Worm (Caenorhabditis elegans) whole organism, young adult: ENCODE results near the gene F17C11.22.

Experiments
- B0019.2 ChIP-seq: fragments of 200-800 bp; sonication (Bioruptor generic); conservative IDR thresholded peaks from 2 replicates; pipeline ENCODE4 v1.3.6; 2022; ENCODE audit warnings: missing genetic modification reagents, missing genetic modification characterization, missing compliant biosample characterization
- B0035.1 ChIP-seq: sonication (generic microtip); optimal IDR thresholded peaks from 2 replicates; lab custom pipeline; 2016; ENCODE audit warnings: missing genetic modification characterization, mild to moderate bottlenecking, missing compliant biosample characterization, missing genotype, missing genetic modification reagents
- C06A6.2 ChIP-seq: fragments of 200-800 bp; sonication (Bioruptor generic); conservative IDR thresholded peaks from 2 replicates; pipeline ENCODE4 v1.3.6; 2022; ENCODE audit warnings: missing genetic modification characterization, missing compliant biosample characterization
- F10E7.11 ChIP-seq: sonication (generic microtip); optimal IDR thresholded peaks from 2 replicates; lab custom pipeline; 2017; ENCODE audit warnings: mild to moderate bottlenecking, missing genetic modification characterization, moderate library complexity, missing compliant biosample characterization
- F57C9.4 ChIP-seq: sonication (generic microtip); optimal IDR thresholded peaks from 2 replicates; lab custom pipeline; 2017; ENCODE audit warnings: mild to moderate bottlenecking, missing genetic modification characterization, missing compliant biosample characterization
- K12H6.12 ChIP-seq: fragments of 200-800 bp; sonication (Bioruptor generic); optimal IDR thresholded peaks from 2 replicates; lab custom pipeline; 2018; ENCODE audit warnings: mild to moderate bottlenecking, missing genetic modification characterization, missing compliant biosample characterization
- T26A5.8 ChIP-seq: sonication (generic microtip); optimal IDR thresholded peaks from 2 replicates; lab custom pipeline; 2016; ENCODE audit warnings: missing genetic modification characterization, missing compliant biosample characterization
- Y53F4B.3 ChIP-seq: fragments of 200-800 bp; sonication (Bioruptor generic); IDR thresholded peaks from 2 replicates; pipeline ENCODE4 v1.3.6; 2022; ENCODE audit warnings: missing genetic modification reagents, missing genetic modification characterization, missing compliant biosample characterization
- Y79H2A.3 ChIP-seq: fragments of 200-800 bp; sonication (Bioruptor generic); conservative IDR thresholded peaks from 2 replicates; pipeline ENCODE4 v1.3.6; 2022; ENCODE audit warnings: missing genetic modification reagents, missing genetic modification characterization, missing compliant biosample characterization
- akir-1 ChIP-seq: fragments of 200-800 bp; sonication (Bioruptor generic); optimal IDR thresholded peaks from 2 replicates; lab custom pipeline; 2018; ENCODE audit warnings: mild to moderate bottlenecking, missing genetic modification characterization, moderate library complexity, missing compliant biosample characterization
- ama-1 ChIP-seq, 3 experiments: fragments of 150-350 bp in 1 of 3; sonication (generic microtip) in 2 of 3; optimal IDR thresholded peaks; 2 replicates each; lab custom pipeline; 2014 to 2018; ENCODE audit warnings: missing biosample characterization in 2 of 3, missing genetic modification characterization in 2 of 3, missing genetic modification reagents in 2 of 3
- atf-7 ChIP-seq: sonication (generic microtip); optimal IDR thresholded peaks from 2 replicates; lab custom pipeline; 2017; ENCODE audit warnings: mild to moderate bottlenecking, missing genetic modification characterization, missing compliant biosample characterization
- athp-1 ChIP-seq: sonication (generic microtip); optimal IDR thresholded peaks from 2 replicates; lab custom pipeline; 2017; ENCODE audit warnings: mild to moderate bottlenecking, missing genetic modification characterization, missing compliant biosample characterization
- attf-5 ChIP-seq: fragments of 200-800 bp; sonication (Bioruptor generic); optimal IDR thresholded peaks from 2 replicates; lab custom pipeline; 2018; ENCODE audit warnings: mild to moderate bottlenecking, missing genetic modification characterization, missing compliant biosample characterization
- cebp-1 ChIP-seq, 2 experiments: fragments of 200-800 bp in 1 of 2; sonication (Bioruptor generic) in 1 of 2; sonication (generic microtip) in 1 of 2; IDR thresholded peaks in 1 of 2; optimal IDR thresholded peaks in 1 of 2; 2 replicates each; pipeline versions ENCODE4 v1.3.6 to Lab custom; 2017 to 2022; ENCODE audit warnings: missing compliant biosample characterization in 2 of 2, missing genetic modification characterization in 2 of 2, mild to moderate bottlenecking in 1 of 2, missing genetic modification reagents in 1 of 2, moderate library complexity in 1 of 2
- cebp-2 ChIP-seq: fragments of 200-800 bp; sonication (Bioruptor generic); IDR thresholded peaks from 2 replicates; pipeline ENCODE4 v1.3.6; 2022; ENCODE audit warnings: missing genetic modification characterization, missing compliant biosample characterization
- ceh-79 ChIP-seq: sonication (generic microtip); optimal IDR thresholded peaks from 2 replicates; lab custom pipeline; 2017; ENCODE audit warnings: mild to moderate bottlenecking, missing genetic modification characterization, missing compliant biosample characterization
- ceh-91 ChIP-seq: fragments of 200-800 bp; sonication (Bioruptor generic); IDR thresholded peaks from 2 replicates; pipeline ENCODE4 v1.3.6; 2022; ENCODE audit warnings: missing genetic modification reagents, missing genetic modification characterization, missing compliant biosample characterization
- egl-18 ChIP-seq: fragments of 200-800 bp; sonication (Bioruptor generic); IDR thresholded peaks from 2 replicates; pipeline ENCODE4 v1.3.6; 2022; ENCODE audit warnings: missing genetic modification reagents, missing genetic modification characterization, missing compliant biosample characterization
- egl-44 ChIP-seq: fragments of 200-800 bp; sonication (Bioruptor generic); IDR thresholded peaks from 2 replicates; pipeline ENCODE4 v1.3.6; 2022; ENCODE audit warnings: missing genetic modification reagents, missing genetic modification characterization, missing compliant biosample characterization
- ekl-4 ChIP-seq: fragments of 200-800 bp; sonication (Bioruptor generic); IDR thresholded peaks from 2 replicates; pipeline ENCODE4 v1.3.6; 2022; ENCODE audit warnings: missing genetic modification reagents, missing genetic modification characterization, missing compliant biosample characterization
- gei-17 ChIP-seq: fragments of 200-800 bp; sonication (Bioruptor generic); optimal IDR thresholded peaks from 2 replicates; lab custom pipeline; 2018; ENCODE audit warnings: mild to moderate bottlenecking, missing genetic modification characterization, missing compliant biosample characterization
- him-1 ChIP-seq: sonication (generic microtip); optimal IDR thresholded peaks from 2 replicates; lab custom pipeline; 2016; ENCODE audit warnings: missing genotype, missing genetic modification reagents, missing genetic modification characterization, missing compliant biosample characterization
- hmg-1.2 ChIP-seq: fragments of 200-800 bp; sonication (Bioruptor generic); IDR thresholded peaks from 2 replicates; pipeline ENCODE4 v1.3.6; 2022; ENCODE audit warnings: missing genetic modification reagents, missing genetic modification characterization, missing compliant biosample characterization
- hsf-1 ChIP-seq: fragments of 200-800 bp; sonication (Bioruptor generic); IDR thresholded peaks from 2 replicates; pipeline ENCODE4 v1.3.6; 2022; ENCODE audit warnings: missing genetic modification reagents, missing genetic modification characterization, missing compliant biosample characterization
- lag-1 ChIP-seq: fragments of 200-800 bp; sonication (Bioruptor generic); IDR thresholded peaks from 2 replicates; pipeline ENCODE4 v1.3.6; 2022; ENCODE audit warnings: missing genetic modification reagents, missing genetic modification characterization, missing compliant biosample characterization
- let-526 ChIP-seq: fragments of 200-800 bp; sonication (Bioruptor generic); IDR thresholded peaks from 2 replicates; pipeline ENCODE4 v1.3.6; 2022; ENCODE audit warnings: missing genetic modification reagents, missing genetic modification characterization, missing compliant biosample characterization
- let-607 ChIP-seq, 2 experiments: fragments of 200-800 bp in 1 of 2; sonication (Bioruptor generic) in 1 of 2; sonication (generic microtip) in 1 of 2; optimal IDR thresholded peaks; 2 replicates each; lab custom pipeline; 2016 to 2018; ENCODE audit warnings: mild to moderate bottlenecking in 2 of 2, missing compliant biosample characterization in 2 of 2, missing genetic modification characterization in 2 of 2, moderate library complexity in 2 of 2, missing genotype in 1 of 2
- lin-54 ChIP-seq: fragments of 200-800 bp; sonication (Bioruptor generic); optimal IDR thresholded peaks from 2 replicates; lab custom pipeline; 2018; ENCODE audit warnings: mild to moderate bottlenecking, missing genetic modification characterization, missing compliant biosample characterization
- madf-10 ChIP-seq: sonication (generic microtip); optimal IDR thresholded peaks from 2 replicates; lab custom pipeline; 2016; ENCODE audit warnings: mild to moderate bottlenecking, missing genetic modification characterization, missing compliant biosample characterization
- mxl-1 ChIP-seq: sonication (generic microtip); optimal IDR thresholded peaks from 2 replicates; lab custom pipeline; 2016; ENCODE audit warnings: missing genetic modification characterization, missing compliant biosample characterization
- nhr-179 ChIP-seq: sonication (generic microtip); optimal IDR thresholded peaks from 2 replicates; lab custom pipeline; 2016; ENCODE audit warnings: mild to moderate bottlenecking, missing genetic modification characterization, missing compliant biosample characterization
- rec-8 ChIP-seq, 2 experiments: sonication (generic microtip); optimal IDR thresholded peaks; 2 replicates each; lab custom pipeline; 2016; ENCODE audit warnings: mild to moderate bottlenecking in 2 of 2, missing genetic modification characterization in 2 of 2, missing genetic modification reagents in 2 of 2, missing genotype in 2 of 2, missing biosample characterization in 1 of 2, missing compliant biosample characterization in 1 of 2, moderate library complexity in 1 of 2
- repo-1 ChIP-seq: sonication (generic microtip); optimal IDR thresholded peaks from 2 replicates; lab custom pipeline; 2017; ENCODE audit warnings: mild to moderate bottlenecking, missing genetic modification characterization, missing compliant biosample characterization
- rpc-1 ChIP-seq, 2 experiments: fragments of 150-350 bp in 1 of 2; sonication (generic microtip) in 1 of 2; optimal IDR thresholded peaks; 2 replicates each; lab custom pipeline; 2014 to 2018; ENCODE audit warnings: missing biosample characterization in 1 of 2, missing genetic modification characterization in 1 of 2, missing genetic modification reagents in 1 of 2, missing genotype in 1 of 2
- sea-2 ChIP-seq: fragments of 200-800 bp; sonication (Bioruptor generic); IDR thresholded peaks from 2 replicates; pipeline ENCODE4 v1.3.6; 2022; ENCODE audit warnings: missing genetic modification characterization, missing compliant biosample characterization
- snpc-1.1 ChIP-seq: sonication (generic microtip); optimal IDR thresholded peaks from 2 replicates; lab custom pipeline; 2017; ENCODE audit warnings: missing genetic modification characterization, mild to moderate bottlenecking, missing compliant biosample characterization, antibody characterized with exemption, moderate library complexity, missing genotype, missing genetic modification reagents; ENCODE audit not compliant: insufficient read depth
- snpc-1.3 ChIP-seq: sonication (generic microtip); optimal IDR thresholded peaks from 2 replicates; lab custom pipeline; 2017; ENCODE audit warnings: missing genetic modification characterization, mild to moderate bottlenecking, missing compliant biosample characterization, antibody characterized with exemption, moderate library complexity, missing genotype, missing genetic modification reagents; ENCODE audit not compliant: insufficient read depth
- snpc-3.4 ChIP-seq: sonication (generic microtip); optimal IDR thresholded peaks from 2 replicates; lab custom pipeline; 2017; ENCODE audit warnings: missing genetic modification characterization, mild to moderate bottlenecking, missing compliant biosample characterization, antibody characterized with exemption, moderate library complexity, missing genotype, missing genetic modification reagents
- somi-1 ChIP-seq: fragments of 200-800 bp; sonication (Bioruptor generic); optimal IDR thresholded peaks from 2 replicates; lab custom pipeline; 2018; ENCODE audit warnings: mild to moderate bottlenecking, missing genetic modification characterization, missing compliant biosample characterization
- tlf-1 ChIP-seq: fragments of 200-800 bp; sonication (Bioruptor generic); optimal IDR thresholded peaks from 2 replicates; lab custom pipeline; 2018; ENCODE audit warnings: mild to moderate bottlenecking, missing genetic modification characterization, missing compliant biosample characterization
- xnd-1 ChIP-seq: sonication (generic microtip); optimal IDR thresholded peaks from 2 replicates; lab custom pipeline; 2016; ENCODE audit warnings: missing genotype, missing genetic modification reagents, missing genetic modification characterization, missing compliant biosample characterization
- zim-3 ChIP-seq: sonication (generic microtip); optimal IDR thresholded peaks from 2 replicates; lab custom pipeline; 2017; ENCODE audit warnings: mild to moderate bottlenecking, missing genetic modification characterization, moderate library complexity, missing compliant biosample characterization
- ztf-28 ChIP-seq: fragments of 200-800 bp; sonication (Bioruptor generic); IDR thresholded peaks from 2 replicates; pipeline ENCODE4 v1.3.6; 2022; ENCODE audit warnings: missing genetic modification reagents, missing genetic modification characterization, missing compliant biosample characterization
- ztf-6 ChIP-seq: fragments of 200-800 bp; sonication (Bioruptor generic); IDR thresholded peaks from 2 replicates; pipeline ENCODE4 v1.3.6; 2022; ENCODE audit warnings: missing genetic modification reagents, missing genetic modification characterization, missing compliant biosample characterization

Gene F17C11.22

DNA sequence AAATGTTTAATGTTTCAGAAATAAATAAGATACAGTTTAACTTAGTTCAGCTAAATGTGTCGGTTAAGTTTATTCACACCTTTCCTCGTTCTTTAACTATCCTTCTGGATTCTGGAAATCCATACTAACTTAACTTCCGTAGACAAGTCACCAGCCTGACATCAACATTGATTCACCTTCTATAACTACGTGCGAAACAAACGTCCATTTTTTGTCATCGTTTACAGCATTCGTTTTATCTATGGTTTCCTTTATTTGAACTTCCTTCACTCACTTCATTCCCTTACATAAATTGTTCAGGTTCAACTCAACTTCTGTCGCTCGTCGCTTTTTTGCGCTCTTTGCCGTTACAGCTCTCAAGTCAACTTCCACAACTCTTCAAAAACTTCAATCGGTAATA lies 28.8 kb downstream of the F17C11.22 start, which contains the start of gene F17C11.26:
Gene F17C11.26 (plus strand): TSS at position 301 of the 400 bp plus-strand sequence.
- TF ChIP-seq let-607 (tag; optimal IDR thresholded peaks at IDR 0.05; lab: Kevin White, UChicago) = no peak
- peak; percentile 62 for TF ChIP-seq ama-1 (optimal IDR thresholded peaks at IDR 0.05; lab: Kevin White, UChicago)
- no peak for TF ChIP-seq ama-1 (GFP tag; optimal IDR thresholded peaks at IDR 0.05; lab: Kevin White, UChicago)
- TF ChIP-seq, all 124 proteins: peak for 1

DNA sequence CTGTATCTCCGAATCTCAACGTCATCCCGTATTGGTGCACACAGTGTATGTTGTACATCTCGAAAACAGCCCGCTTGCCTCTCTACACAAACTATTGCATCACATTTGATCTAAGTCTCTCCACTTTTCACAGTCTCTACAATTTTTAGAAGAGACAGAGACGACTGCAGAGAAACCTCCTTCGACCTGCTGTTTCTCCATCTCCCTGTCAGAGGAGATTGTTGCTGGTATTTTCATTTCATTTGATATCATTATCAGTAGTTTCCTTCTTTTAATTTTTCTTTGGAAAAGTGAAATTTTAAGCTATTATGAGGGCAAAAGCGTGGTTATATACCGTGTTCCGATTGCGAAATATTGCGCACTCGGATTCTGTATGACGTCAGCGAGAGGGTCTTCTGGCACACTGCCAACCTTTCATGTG lies 29.4 kb downstream of the F17C11.22 start:
- TF ChIP-seq attf-5 = peak; percentile 73
- no peak for TF ChIP-seq akir-1 (GFP tag; lab: Kevin White, UChicago)
- no peak for TF ChIP-seq rpc-1 (optimal IDR thresholded peaks at IDR 0.05; lab: Kevin White, UChicago)
- TF ChIP-seq rpc-1 (tag; optimal IDR thresholded peaks at IDR 0.05; lab: Kevin White, UChicago) = no peak
- peak; percentile 95 for TF ChIP-seq cebp-1 (GFP tag; IDR thresholded peaks at IDR 0.05; lab: Robert Waterston, UW)
- peak; percentile 99 for TF ChIP-seq cebp-1 (tag; optimal IDR thresholded peaks at IDR 0.05; lab: Kevin White, UChicago)
- peak; percentile 62 for TF ChIP-seq madf-10
- TF ChIP-seq somi-1 (GFP tag; lab: Kevin White, UChicago) = no peak
- TF ChIP-seq let-526 (GFP tag; lab: Robert Waterston, UW) = 0 out of 2 replicates have a peak, but pooled peaks have one; percentile 5
- no peak for TF ChIP-seq athp-1 (tag; lab: Kevin White, UChicago)
- TF ChIP-seq F10E7.11 (tag; lab: Kevin White, UChicago) = no peak
- no peak for TF ChIP-seq ceh-91 (GFP tag; lab: Robert Waterston, UW)
- TF ChIP-seq snpc-1.3 (tag; lab: Kevin White, UChicago) = no peak
- peak; percentile 79 for TF ChIP-seq hmg-1.2 (GFP tag; lab: Robert Waterston, UW)
- TF ChIP-seq atf-7 (tag; lab: Kevin White, UChicago) = peak; percentile 94
- no peak for TF ChIP-seq Y53F4B.3 (GFP tag; lab: Robert Waterston, UW)
- TF ChIP-seq snpc-3.4 = no peak
- TF ChIP-seq lin-54 (GFP tag; lab: Kevin White, UChicago) = no peak
- TF ChIP-seq snpc-1.1 (tag; lab: Kevin White, UChicago) = no peak
- TF ChIP-seq F57C9.4 (tag; lab: Kevin White, UChicago) = no peak
- TF ChIP-seq xnd-1 (tag; lab: Kevin White, UChicago) = no peak
- TF ChIP-seq C06A6.2 (GFP tag; lab: Robert Waterston, UW) = no peak
- no peak for TF ChIP-seq B0019.2
- no peak for TF ChIP-seq Y79H2A.3 (GFP tag; lab: Robert Waterston, UW)
- TF ChIP-seq cebp-2 (GFP tag; lab: Robert Waterston, UW) = no peak
- TF ChIP-seq hsf-1 = no peak
- no peak for TF ChIP-seq ekl-4 (GFP tag; lab: Robert Waterston, UW)
- TF ChIP-seq sea-2 = no peak
- no peak for TF ChIP-seq rec-8 (tag; optimal IDR thresholded peaks at IDR 0.05; lab: Kevin White, UChicago)
- TF ChIP-seq tlf-1 = peak; percentile 42
- TF ChIP-seq T26A5.8 = no peak
- TF ChIP-seq B0035.1 (tag; lab: Kevin White, UChicago) = no peak
- no peak for TF ChIP-seq repo-1
- TF ChIP-seq nhr-179 (tag; lab: Kevin White, UChicago) = no peak
- no peak for TF ChIP-seq mxl-1 (tag; lab: Kevin White, UChicago)
- no peak for TF ChIP-seq him-1
- TF ChIP-seq lag-1 = no peak
- TF ChIP-seq zim-3 (tag; lab: Kevin White, UChicago) = no peak
- no peak for TF ChIP-seq ceh-79
- TF ChIP-seq egl-18 (GFP tag; lab: Robert Waterston, UW) = no peak
- TF ChIP-seq egl-44 (GFP tag; lab: Robert Waterston, UW) = peak; percentile 71
- no peak for TF ChIP-seq ztf-28 (GFP tag; lab: Robert Waterston, UW)
- TF ChIP-seq K12H6.12 (tag; lab: Kevin White, UChicago) = peak; percentile 42
- TF ChIP-seq ztf-6 (GFP tag; lab: Robert Waterston, UW) = no peak
- TF ChIP-seq gei-17 (GFP tag; lab: Kevin White, UChicago) = peak; percentile 29
